Fruit fly (Drosophila melanogaster) S2 (cell line): ENCODE measurements around the gene slf.

ENCODE experiments used
- CG8478 ChIP-seq: fragments of >200 bp; optimal IDR thresholded peaks from 2 replicates; lab custom pipeline; 2018
- CTCF ChIP-seq, 2 experiments: fragments of >200 bp; optimal IDR thresholded peaks; 2 replicates each; lab custom pipeline; 2018

Gene slf

DNA sequence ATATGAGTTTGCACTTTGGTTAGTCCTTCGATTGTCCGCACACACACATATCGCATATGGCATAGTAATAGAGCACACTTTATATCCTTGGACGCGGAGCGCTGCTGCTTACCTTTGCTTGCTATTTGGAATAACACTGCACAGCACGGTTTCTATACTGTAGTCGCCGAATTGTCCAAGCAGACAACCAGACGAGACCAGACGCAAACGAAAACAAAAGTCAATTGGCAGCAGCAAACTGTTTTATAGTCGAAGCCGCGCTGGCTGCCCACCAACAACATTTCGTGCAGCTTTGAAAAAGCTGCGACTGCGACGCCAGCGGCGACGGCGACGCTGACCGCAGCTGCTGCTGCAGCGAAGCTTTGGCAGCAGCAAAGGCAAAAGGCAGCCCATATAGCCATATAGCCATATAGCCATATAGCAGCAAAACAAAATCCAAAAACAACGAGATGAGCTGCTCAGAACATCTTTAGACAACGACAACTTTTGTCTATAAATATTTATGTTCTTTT lies at the start of gene slf:
Gene slf, minus strand, starts transcription at position 219 of the 512 bp plus-strand sequence.
- no peak for TF ChIP-seq CG8478
- TF ChIP-seq CTCF (optimal IDR thresholded peaks at IDR 0.05; lab: Kevin White, UChicago), result no peak

DNA sequence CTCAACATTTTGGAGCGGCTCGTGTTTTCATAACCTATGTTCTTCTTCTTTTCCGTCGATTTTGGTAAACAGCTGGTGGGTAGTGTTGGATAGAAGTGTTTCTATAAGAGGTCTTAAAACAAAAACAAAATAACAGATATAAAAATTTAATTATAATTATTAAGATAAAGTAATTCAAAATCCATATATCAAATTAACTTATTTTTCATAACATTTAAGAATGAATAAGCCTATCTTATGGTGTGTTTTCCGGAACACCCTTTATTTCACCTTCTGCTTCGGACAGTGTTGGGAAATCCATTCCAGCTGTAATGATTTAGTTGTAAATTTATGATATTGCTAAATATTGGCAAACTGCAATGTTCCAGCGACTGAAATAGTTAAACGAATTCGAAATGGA lies 48.6 kb upstream of the slf start, which contains the start of the genes mRpS2 and Mon1:
Gene mRpS2, minus strand, starts transcription at position 64 of the 400 bp plus-strand sequence.
Gene Mon1, plus strand, starts transcription at position 286 of the 400 bp plus-strand sequence.
- TF ChIP-seq CG8478 (no peak), CTCF (optimal IDR thresholded peaks at IDR 0.05; lab: Kevin White, UChicago) (no peak)

DNA sequence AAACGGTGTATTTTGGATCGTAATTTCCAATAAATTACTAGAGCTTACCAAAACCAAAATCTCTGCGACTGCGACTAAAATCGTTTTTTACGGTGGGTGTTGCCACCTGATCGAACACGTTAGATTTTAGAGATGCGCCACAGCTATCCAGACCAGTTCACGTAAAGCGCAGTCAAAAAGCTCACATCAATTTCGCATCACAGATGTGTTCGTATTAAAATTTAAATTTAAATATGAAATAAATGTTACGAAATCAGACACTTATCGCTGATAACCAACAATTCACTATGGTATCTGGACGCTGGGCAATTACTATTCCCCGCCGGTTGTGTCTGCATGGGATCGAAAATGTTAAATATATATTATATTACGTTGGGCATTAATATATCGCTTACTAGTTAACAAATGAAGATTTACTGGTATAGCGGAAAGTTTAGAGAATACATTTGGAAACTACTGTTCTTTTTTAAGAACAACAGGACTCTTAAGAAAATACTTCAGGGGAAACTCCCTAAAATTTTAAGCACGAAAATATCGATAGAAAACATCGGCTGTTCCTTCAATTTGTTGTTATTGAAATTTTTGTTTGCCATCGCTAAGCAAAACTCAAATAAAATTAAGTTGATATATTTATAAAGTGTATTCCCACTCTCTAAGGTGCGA lies 45.6 kb upstream of the slf start, which contains the start of the genes mxt and CG11927:
Gene mxt, minus strand, starts transcription at position 105 of the 663 bp plus-strand sequence.
Gene CG11927, plus strand, starts transcription at position 576 of the 663 bp plus-strand sequence.
- TF ChIP-seq CG8478 (no peak), CTCF (optimal IDR thresholded peaks at IDR 0.05; lab: Kevin White, UChicago) (no peak)

DNA sequence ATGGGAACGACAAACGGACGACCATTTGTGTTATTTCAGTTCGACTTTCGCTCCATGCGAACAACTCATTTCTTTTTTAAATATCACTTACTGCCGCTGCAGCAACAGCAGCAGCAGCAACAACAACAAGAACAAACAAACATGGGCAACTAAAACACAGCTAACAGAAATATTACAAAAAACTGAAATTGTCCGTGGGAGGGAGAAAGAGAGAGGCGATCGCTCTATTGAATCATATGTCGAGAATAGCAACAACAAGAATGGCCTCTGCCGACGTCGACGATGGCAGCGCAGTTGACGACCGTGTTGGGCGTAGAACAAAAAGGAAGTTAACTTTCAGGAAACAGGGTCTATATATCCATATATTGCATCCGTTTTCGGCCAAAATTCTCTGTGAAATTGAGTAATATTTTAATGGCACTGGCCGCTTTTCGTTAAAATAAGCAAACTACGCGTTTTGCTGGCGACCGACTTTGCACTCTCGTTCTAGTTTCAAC lies 45.0 kb upstream of the slf start:
- TF ChIP-seq CG8478 (no peak), CTCF (optimal IDR thresholded peaks at IDR 0.05; lab: Kevin White, UChicago) (no peak)

DNA sequence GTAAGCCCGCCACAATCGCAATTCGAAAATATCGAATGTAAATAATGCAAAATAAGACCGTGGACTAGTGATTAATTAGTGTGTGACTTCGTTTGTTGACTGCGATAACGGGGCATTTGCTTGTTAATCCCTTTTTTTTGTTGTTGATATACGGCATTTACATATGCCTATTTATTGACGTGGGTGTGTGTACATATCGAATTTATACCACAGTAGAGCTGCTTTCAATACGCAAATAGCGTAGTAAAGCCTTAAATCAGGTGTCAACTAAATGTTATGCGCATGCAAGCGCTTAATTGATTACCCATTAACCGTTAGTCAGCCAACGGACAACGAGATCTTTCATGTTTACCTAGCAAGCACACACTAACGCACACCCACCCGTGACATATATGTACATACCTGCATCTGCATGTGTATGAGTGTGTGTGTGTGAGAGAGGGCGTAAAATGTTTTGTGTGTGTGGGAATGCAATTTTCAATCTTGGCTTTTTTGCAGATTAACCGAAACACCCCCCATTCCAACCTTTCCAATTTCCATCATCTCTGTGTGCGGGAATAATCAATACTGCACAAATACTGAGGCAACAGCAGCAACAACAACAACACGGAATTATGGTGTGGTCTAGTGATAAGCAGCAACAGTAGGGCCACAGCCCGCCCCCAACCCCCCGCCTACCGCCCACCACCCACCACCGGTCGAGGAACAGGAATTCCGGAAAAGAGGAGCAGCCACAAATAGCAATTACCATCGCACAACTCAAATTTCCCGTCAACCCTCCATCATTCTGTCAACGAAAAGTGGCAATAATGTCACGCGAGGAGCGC lies 37.0 kb upstream of the slf start:
- TF ChIP-seq CTCF (optimal IDR thresholded peaks at IDR 0.05; lab: Kevin White, UChicago), result no peak
- no peak for TF ChIP-seq CG8478

DNA sequence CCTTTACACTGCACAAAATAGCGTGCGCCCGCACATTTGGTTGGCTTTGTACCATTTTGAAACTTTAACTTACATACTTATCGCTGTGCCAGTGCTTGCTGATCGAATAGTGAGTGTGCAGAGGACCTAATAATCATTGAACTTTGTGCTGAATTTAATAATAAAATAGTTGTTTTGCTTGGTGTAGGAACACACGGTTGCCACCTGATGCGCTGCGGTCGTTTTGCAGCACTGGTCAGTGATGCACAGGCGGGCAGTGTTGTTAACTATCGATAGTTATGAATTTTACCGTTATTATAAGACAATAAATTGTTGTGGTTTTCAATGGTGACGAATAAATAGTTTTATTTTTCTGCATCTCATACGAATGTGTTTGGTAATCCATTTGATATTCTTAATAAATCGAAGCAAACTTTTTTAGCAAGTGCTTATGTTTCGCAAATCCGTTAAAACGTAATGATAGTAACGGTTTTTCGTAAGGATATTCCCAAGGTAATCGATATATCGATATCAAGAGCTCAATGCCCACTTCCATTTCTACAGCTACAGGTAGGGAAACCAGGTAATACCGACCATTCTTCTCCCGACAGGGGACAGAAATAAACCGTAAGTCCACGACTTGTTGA lies 36.2 kb upstream of the slf start, which contains the start of the genes tank and CG12194:
Gene tank, minus strand, starts transcription at position 228 of the 626 bp plus-strand sequence.
Gene CG12194, plus strand, starts transcription at position 576 of the 626 bp plus-strand sequence.
- TF ChIP-seq CTCF (optimal IDR thresholded peaks at IDR 0.05; lab: Kevin White, UChicago) (no peak), CG8478 (no peak)

DNA sequence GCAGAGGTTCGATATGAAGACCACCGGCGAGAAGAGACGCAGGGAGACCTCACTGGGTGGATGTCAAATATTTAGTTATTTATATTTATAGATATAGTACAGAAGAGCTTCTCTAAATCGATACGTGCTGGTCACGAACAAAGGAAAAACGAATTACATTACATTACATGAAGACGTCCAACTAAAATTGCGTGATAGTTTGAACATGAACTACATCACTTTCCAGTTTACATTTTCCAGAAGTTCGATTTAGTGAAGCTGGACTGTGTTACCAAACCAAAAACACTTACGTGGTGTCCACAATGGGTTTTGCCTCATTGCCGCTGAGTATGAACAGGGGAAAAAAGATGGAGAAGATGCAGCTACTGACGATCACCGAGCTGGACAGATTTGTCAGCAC lies 34.5 kb upstream of the slf start:
- TF ChIP-seq CG8478 (no peak), CTCF (optimal IDR thresholded peaks at IDR 0.05; lab: Kevin White, UChicago) (no peak)

DNA sequence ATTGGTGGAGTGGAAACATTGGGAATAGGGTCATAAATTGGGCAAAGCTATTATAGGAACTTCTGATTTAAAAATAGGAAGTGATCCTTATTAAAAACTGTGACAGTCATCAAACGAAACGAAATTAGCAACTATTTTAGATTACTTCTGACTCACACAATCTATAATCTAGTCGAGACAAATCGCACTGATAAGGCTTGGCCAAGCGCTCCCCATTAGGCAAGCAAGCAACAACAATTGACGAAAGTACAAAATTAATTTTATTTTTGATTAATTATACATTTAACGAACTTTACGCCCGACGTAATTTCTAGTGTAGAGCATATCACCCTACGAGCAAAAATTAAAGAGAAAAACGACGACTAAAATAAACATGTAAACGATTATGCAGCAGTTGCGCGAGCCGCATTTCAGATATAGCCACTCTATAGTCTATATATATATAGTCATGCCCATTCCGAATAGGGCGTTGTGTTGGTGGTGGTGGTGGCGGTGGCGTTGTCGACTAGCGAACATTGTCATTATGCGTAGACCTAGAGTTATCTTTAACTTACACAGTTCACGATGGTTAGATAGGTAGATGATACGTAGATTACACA lies 33.5 kb upstream of the slf start, which contains the start of gene Ir25a:
Gene Ir25a, minus strand, starts transcription at position 210 of the 599 bp plus-strand sequence.
- TF ChIP-seq CTCF (optimal IDR thresholded peaks at IDR 0.05; lab: Kevin White, UChicago), result no peak
- no peak for TF ChIP-seq CG8478

DNA sequence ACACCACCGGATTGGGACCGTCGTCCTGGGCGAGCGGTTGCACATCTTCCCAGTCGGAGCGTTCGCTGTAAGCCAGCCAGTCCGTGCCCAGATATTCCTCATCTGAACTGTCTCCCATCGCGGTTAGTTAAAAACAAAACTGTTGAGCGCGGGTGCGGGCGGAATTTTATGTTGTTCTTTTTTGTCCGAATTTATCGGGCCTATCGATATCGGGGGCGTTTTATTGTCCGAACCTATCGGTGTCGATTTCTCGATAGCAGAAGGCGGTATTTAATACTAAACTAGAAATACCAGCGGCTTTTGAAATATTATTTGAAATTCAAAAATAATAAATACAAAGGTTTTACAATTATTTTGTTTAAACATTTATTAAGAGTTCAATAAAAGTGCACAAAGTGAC lies 28.8 kb upstream of the slf start, which contains the start of gene Fnta:
Gene Fnta, minus strand, starts transcription at position 204 of the 400 bp plus-strand sequence.
- TF ChIP-seq CTCF (optimal IDR thresholded peaks at IDR 0.05; lab: Kevin White, UChicago) (no peak), CG8478 (no peak)

DNA sequence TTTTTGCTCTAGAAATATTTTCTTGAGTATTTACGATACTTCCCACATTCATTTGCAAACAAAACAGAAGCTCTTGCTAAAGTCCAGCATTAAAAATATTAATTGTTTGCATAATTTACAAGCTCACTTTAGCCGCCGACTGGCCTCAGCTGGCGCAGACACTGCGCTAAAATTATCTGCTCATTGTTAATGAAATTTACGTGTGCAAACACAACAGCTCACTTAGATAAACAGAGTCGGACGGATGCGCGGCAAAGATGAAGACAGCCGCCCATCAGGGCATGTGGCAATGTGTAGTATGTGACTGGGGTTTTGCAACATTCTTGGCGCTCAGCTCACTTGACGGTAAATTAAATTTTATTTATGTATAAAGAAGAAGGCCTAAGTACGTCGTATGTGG lies 27.3 kb upstream of the slf start:
- TF ChIP-seq CG8478, result no peak
- TF ChIP-seq CTCF (optimal IDR thresholded peaks at IDR 0.05; lab: Kevin White, UChicago), result no peak

DNA sequence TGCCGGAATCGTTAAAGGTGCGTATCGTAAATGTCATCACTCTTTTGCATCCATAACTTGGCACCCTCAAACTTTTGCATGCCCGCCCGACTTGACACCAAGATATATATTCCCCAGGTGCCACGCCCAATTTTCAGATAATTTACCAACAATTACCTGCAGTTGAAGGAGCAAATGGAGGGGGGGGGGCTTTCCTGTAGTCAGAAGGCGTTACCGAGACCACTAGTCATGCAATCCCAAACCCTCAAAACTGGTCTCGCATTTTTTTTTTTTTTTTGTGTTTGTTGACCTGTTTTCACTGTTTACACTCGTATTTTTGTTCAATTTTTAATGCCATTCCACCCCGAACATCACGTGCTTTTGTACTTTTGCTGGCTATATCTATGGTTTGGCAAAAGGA lies 24.0 kb upstream of the slf start:
- TF ChIP-seq CG8478 (no peak), CTCF (optimal IDR thresholded peaks at IDR 0.05; lab: Kevin White, UChicago) (no peak)

DNA sequence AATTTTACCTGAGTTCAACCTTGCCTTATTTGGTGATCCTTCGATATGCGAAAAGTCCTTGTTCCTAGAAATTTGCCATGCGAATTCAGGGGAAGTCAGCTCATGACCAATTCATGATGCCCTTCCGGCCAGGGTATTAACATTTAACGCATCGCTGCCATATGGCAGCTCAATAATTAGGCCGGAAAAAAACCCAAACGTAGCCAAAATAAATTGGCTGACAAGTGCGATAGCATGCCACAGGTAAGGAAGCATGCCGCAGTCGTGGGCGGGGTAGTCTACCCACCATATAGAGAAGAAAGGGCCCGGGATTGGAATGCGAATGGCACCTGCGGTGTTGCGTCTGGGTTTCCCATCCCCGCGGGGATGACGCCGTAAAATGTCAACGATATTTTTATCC lies 22.1 kb upstream of the slf start:
- no peak for TF ChIP-seq CTCF (optimal IDR thresholded peaks at IDR 0.05; lab: Kevin White, UChicago)
- no peak for TF ChIP-seq CG8478

DNA sequence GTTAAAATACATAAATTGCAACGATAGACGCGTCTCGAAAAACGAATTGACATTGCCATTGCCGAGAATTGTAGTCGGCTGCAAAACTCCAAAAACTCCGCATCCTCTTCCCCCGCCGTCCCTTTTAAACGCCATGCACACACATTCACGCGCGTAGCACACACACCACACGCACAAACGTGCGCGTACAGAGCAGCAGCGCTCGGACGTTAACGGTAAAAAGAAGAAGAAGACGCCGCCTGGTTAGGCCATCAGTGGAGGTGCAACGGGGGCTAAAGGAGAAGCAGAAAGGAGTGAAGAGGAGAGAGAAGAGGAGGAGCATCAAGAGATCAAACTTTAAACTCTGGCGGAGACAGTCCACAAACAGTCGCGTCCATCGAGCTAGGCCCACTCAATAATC lies 20.5 kb upstream of the slf start:
- no peak for TF ChIP-seq CTCF (optimal IDR thresholded peaks at IDR 0.05; lab: Kevin White, UChicago)
- no peak for TF ChIP-seq CG8478

DNA sequence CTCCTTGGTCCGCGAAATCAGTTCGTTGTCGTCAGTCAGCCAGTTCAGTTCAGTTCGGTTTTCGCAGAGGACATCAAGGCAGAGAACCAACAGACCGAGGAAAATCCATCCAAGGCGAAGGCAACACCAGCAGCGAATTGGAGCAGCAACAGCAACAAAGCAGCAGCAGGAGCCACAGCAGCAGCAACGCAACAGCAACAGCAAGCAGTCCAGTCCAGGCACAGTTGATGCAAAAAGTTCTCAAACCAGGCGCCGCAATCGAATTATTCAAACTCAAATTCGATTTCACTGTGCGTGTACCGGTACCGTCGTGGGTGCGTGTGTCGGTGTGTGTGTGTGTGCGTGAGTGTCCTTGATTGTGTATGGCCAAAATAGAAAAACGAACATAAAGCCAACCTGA lies 20.0 kb upstream of the slf start, which contains the start of gene CG15628:
Gene CG15628, plus strand, starts transcription at position 18 of the 400 bp plus-strand sequence.
- no peak for TF ChIP-seq CTCF (optimal IDR thresholded peaks at IDR 0.05; lab: Kevin White, UChicago)
- TF ChIP-seq CG8478, result no peak
